Worm (Caenorhabditis elegans) whole organism, young adult: ENCODE measurements around the gene K10G4.10.

ENCODE experiments used
- F52B5.7 ChIP-seq: sonication (generic microtip); optimal IDR thresholded peaks from 2 replicates; lab custom pipeline; 2016; ENCODE audit warnings: mild to moderate bottlenecking, missing genetic modification characterization, missing compliant biosample characterization
- F57C9.4 ChIP-seq: sonication (generic microtip); optimal IDR thresholded peaks from 2 replicates; lab custom pipeline; 2017; ENCODE audit warnings: mild to moderate bottlenecking, missing genetic modification characterization, missing compliant biosample characterization
- Y56A3A.18 ChIP-seq: fragments of 200-800 bp; sonication (Bioruptor generic); IDR thresholded peaks from 2 replicates; pipeline ENCODE4 v1.3.6; 2022; ENCODE audit warnings: missing genetic modification reagents, missing genetic modification characterization, missing compliant biosample characterization
- lin-26 ChIP-seq: fragments of 200-800 bp; sonication (Bioruptor generic); IDR thresholded peaks from 2 replicates; pipeline ENCODE4 v1.3.6; 2022; ENCODE audit warnings: missing genetic modification reagents, missing genetic modification characterization, missing compliant biosample characterization
- lin-54 ChIP-seq: fragments of 200-800 bp; sonication (Bioruptor generic); optimal IDR thresholded peaks from 2 replicates; lab custom pipeline; 2018; ENCODE audit warnings: mild to moderate bottlenecking, missing genetic modification characterization, missing compliant biosample characterization
- repo-1 ChIP-seq: sonication (generic microtip); optimal IDR thresholded peaks from 2 replicates; lab custom pipeline; 2017; ENCODE audit warnings: mild to moderate bottlenecking, missing genetic modification characterization, missing compliant biosample characterization
- snpc-4 ChIP-seq, 5 experiments: fragments of 150-350 bp in 1 of 5; sonication (generic microtip) in 4 of 5; optimal IDR thresholded peaks; 2 replicates each; lab custom pipeline; 2014 to 2018; ENCODE audit warnings: missing genetic modification characterization in 5 of 5, missing biosample characterization in 3 of 5, antibody characterized with exemption in 2 of 5, mild to moderate bottlenecking in 2 of 5, missing compliant biosample characterization in 2 of 5, missing genotype in 2 of 5, moderate library complexity in 2 of 5, missing genetic modification reagents in 1 of 5

ce11 chrV:17226119-17226518, 47.2 kb upstream of the K10G4.10 start, which contains the start of gene srh-112:
- TF ChIP-seq F57C9.4 (no peak), F52B5.7 (tag; lab: Kevin White, UChicago) (no peak), lin-54 (GFP tag; lab: Kevin White, UChicago) (no peak), repo-1 (tag; lab: Kevin White, UChicago) (no peak), lin-26 (GFP tag; lab: Robert Waterston, UW) (no peak), Y56A3A.18 (GFP tag; lab: Robert Waterston, UW) (no peak), snpc-4 (GFP tag; optimal IDR thresholded peaks at IDR 0.05; lab: Kevin White, UChicago) (no peak), snpc-4 (tag; optimal IDR thresholded peaks at IDR 0.05; lab: Kevin White, UChicago) (no peak)
